Worm (Caenorhabditis elegans): ENCODE data around the gene ZK1320.7.

Gene ZK1320.7

DNA sequence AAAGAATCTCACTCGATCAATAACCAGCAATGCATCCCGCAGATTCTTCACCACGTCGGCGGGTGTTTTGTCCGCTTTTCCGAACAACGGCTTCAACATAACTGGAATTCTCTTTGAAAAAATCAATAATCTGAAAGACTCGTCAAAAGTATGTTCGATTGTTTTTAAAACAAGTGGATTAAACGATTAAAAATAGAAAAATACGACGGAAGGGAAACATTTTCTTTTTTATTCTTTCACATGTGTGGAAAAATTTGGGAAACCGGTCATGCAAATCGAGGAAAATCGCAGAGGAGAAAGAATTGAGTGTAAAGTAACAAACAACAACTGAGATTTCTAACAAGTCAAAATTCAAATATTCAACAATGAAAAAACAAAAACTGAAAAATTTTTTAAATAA is 32.2 kb downstream of the ZK1320.7 start, which contains the start of gene mop-25.2:
Gene mop-25.2 (minus strand): TSS at position 101 of the 400 bp plus-strand sequence.
- TF ChIP-seq pha-4 (tag; optimal IDR thresholded peaks at IDR 0.05) (no peak), dve-1 (tag; optimal IDR thresholded peaks at IDR 0.05) (no peak), gmeb-2 (tag; optimal IDR thresholded peaks at IDR 0.05) (no peak), che-1 (tag; optimal IDR thresholded peaks at IDR 0.05) (no peak), lin-11 (tag; optimal IDR thresholded peaks at IDR 0.05) (no peak), fkh-10 (GFP tag; optimal IDR thresholded peaks at IDR 0.05) (no peak), C38D4.7 (GFP tag; optimal IDR thresholded peaks at IDR 0.05) (no peak), zip-5 (tag; optimal IDR thresholded peaks at IDR 0.05) (no peak), tbx-7 (tag; optimal IDR thresholded peaks at IDR 0.05) (no peak), sdc-2 (tag; optimal IDR thresholded peaks at IDR 0.05) (no peak), dmd-4 (tag; optimal IDR thresholded peaks at IDR 0.05; ENCODE audit: borderline replicate concordance) (no peak), pag-3 (tag; optimal IDR thresholded peaks at IDR 0.05; ENCODE audit: borderline replicate concordance) (no peak), pha-2 (tag; optimal IDR thresholded peaks at IDR 0.05) (no peak), fax-1 (tag; optimal IDR thresholded peaks at IDR 0.05) (no peak)

DNA sequence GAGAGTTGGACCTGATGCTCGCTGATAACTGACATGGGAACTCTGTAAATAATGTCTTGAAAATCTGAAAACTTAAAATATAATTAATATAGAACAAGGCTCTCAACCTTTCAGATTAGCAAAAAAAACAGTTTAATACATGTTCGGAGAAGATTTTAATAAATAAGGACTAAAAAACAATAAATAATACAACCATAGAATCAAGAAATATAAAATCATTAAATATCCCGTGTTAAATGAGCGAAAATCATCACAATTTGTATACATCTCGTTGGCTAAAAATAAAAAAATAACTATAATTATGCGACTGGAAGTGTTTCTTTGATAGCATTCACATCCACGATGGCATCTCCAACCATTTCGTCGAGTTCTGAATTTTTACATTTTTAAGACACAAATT is 33.3 kb downstream of the ZK1320.7 start, which contains the start of gene Y53C12A.10:
Gene Y53C12A.10 (minus strand): TSS at position 101 of the 400 bp plus-strand sequence.
- TF ChIP-seq pros-1 (tag; optimal IDR thresholded peaks at IDR 0.05) (no peak), pat-9 (tag; optimal IDR thresholded peaks at IDR 0.05) (no peak), pha-2 (tag; optimal IDR thresholded peaks at IDR 0.05) (no peak), hlh-13 (GFP tag; optimal IDR thresholded peaks at IDR 0.05) (no peak), sdc-2 (tag; optimal IDR thresholded peaks at IDR 0.05) (no peak), ceh-30 (tag; optimal IDR thresholded peaks at IDR 0.05) (no peak), unc-55 (GFP tag; optimal IDR thresholded peaks at IDR 0.05) (no peak), eyg-1 (tag; optimal IDR thresholded peaks at IDR 0.05) (no peak), ceh-34 (tag; optimal IDR thresholded peaks at IDR 0.05) (no peak), unc-86 (tag; optimal IDR thresholded peaks at IDR 0.05) (no peak), ceh-48 (tag; optimal IDR thresholded peaks at IDR 0.05) (no peak), pax-1 (tag; optimal IDR thresholded peaks at IDR 0.05) (no peak)

DNA sequence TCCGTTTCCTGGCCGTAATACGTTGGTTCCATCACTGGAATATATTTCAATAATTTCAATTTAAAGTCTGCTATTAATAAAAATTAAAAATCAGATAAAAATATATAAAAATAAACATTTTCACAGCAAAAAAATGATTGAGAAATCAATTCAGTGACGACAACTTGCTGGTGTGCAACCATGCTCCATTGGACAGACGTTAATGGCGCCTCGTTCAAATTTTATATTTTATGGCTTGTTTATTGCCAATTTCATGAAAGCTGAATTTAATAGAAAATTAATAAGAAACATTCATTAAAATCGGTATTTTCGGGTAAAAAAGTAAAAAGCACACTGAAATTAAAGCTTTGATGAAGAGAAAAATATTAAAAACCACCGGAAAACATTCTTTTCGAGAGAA is 34.8 kb downstream of the ZK1320.7 start, which contains the start of gene Y53C12A.3:
Gene Y53C12A.3 (minus strand): TSS at position 34 of the 400 bp plus-strand sequence.
- TF ChIP-seq nfya-1 (tag; optimal IDR thresholded peaks at IDR 0.05) = peak; percentile 0
- TF ChIP-seq C38D4.7 (GFP tag; optimal IDR thresholded peaks at IDR 0.05) = no peak

DNA sequence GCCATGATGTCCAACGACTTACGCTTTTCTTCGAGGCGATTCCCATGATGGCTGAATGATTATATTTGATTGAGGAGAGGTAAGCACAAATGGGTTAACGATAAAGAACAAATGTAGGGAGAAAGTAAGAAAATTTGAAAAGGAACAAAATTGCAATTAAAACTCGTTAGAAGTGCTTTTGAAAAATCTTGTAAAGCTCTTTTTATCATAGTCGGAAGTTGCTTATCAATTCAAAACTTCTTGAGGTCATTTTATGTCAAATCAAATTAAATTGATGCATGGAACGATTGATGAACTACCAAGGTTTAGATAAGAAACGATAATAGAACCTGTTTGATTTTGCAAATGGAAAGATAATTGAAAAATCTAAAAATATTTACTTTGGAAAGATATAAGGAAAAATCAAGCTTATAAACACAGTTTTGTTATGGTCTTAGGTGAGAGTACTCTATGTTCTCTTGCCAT is 37.5 kb downstream of the ZK1320.7 start, which contains the start of gene glt-5:
Gene glt-5 (minus strand): TSS at position 51 of the 465 bp plus-strand sequence.
- TF ChIP-seq ref-2 (tag; optimal IDR thresholded peaks at IDR 0.05) (no peak), madf-2 (tag; optimal IDR thresholded peaks at IDR 0.05) (no peak), Y22D7AL.16 (tag; optimal IDR thresholded peaks at IDR 0.05) (no peak), elt-4 (tag; optimal IDR thresholded peaks at IDR 0.05) (no peak), lim-6 (tag; optimal IDR thresholded peaks at IDR 0.05) (no peak), odd-2 (tag; optimal IDR thresholded peaks at IDR 0.05) (no peak), F13H6.1 (tag; optimal IDR thresholded peaks at IDR 0.05) (no peak), npax-4 (tag; optimal IDR thresholded peaks at IDR 0.05) (no peak), ceh-48 (tag; optimal IDR thresholded peaks at IDR 0.05) (no peak), hlh-30 (tag; optimal IDR thresholded peaks at IDR 0.05; ENCODE audit: insufficient read depth) (no peak), sox-2 (GFP tag; IDR thresholded peaks at IDR 0.05) (no peak), rnt-1 (tag; optimal IDR thresholded peaks at IDR 0.05) (no peak), syd-9 (tag; optimal IDR thresholded peaks at IDR 0.05) (no peak), tbx-7 (tag; optimal IDR thresholded peaks at IDR 0.05) (no peak), unc-86 (tag; optimal IDR thresholded peaks at IDR 0.05) (no peak)

All from whole organism, late embryonic.